Worm (Caenorhabditis elegans): ENCODE measurements around the gene C45G9.8.
A peak's percentile ranks its signal among the peaks of the same experiment; 100 is the strongest.

The C45G9.8 gene

DNA sequence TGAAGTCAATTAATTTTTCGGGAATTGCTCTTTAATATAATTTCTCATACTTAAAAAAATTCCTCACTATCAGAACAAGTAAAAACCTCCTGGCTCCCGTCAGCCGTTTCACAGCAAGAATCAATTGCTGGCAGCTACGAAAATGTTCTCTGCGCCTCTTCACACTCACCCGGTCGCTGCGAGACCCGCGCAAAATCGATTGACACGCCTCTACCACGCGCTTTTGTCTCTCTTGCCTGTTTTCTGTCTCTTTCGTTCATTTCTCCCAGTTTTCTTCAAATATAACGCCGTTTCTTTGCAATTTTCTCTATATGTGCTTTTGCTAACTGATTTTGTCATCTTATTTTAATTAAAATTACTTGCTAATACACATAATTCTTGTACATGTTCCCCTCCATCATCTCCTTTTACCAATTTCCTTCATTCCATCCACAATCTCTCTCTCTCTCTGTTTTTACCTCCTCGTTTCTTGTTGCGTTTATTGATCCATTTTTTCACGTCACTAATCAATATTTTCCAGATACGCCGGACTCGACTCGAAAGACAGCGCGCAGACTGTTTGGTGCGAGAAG is 29.0 kb downstream of the C45G9.8 start, which contains the start of gene pcf-11 (continued):
- no peak for TF ChIP-seq aha-1 (tag; optimal IDR thresholded peaks at IDR 0.05)
- no peak for TF ChIP-seq unc-130 (tag; optimal IDR thresholded peaks at IDR 0.05)
- TF ChIP-seq elt-3 (tag; optimal IDR thresholded peaks at IDR 0.05): peak in 2 of 6 experiments; percentile 5 to 8
- TF ChIP-seq unc-62 (GFP tag; optimal IDR thresholded peaks at IDR 0.05): no peak
- TF ChIP-seq efl-1 (optimal IDR thresholded peaks at IDR 0.05): peak; percentile 66 to 71
- peak; percentile 54 to 96 for TF ChIP-seq efl-1 (GFP tag; optimal IDR thresholded peaks at IDR 0.05 in 1 of 2)
- TF ChIP-seq unc-98 (GFP tag; IDR thresholded peaks at IDR 0.05): no peak
- TF ChIP-seq ceh-8 (GFP tag; optimal IDR thresholded peaks at IDR 0.05): no peak
- no peak for TF ChIP-seq tlp-1 (tag; optimal IDR thresholded peaks at IDR 0.05)
- peak; percentile 15 for TF ChIP-seq fos-1 (tag; optimal IDR thresholded peaks at IDR 0.05)
- TF ChIP-seq hlh-4 (tag; optimal IDR thresholded peaks at IDR 0.05): no peak
- peak; percentile 60 for TF ChIP-seq nhr-77 (tag; optimal IDR thresholded peaks at IDR 0.05)
- TF ChIP-seq nhr-11 (tag; optimal IDR thresholded peaks at IDR 0.05): no peak
- peak; percentile 51 for TF ChIP-seq swsn-7 (tag; optimal IDR thresholded peaks at IDR 0.05)
- TF ChIP-seq blmp-1 (tag; optimal IDR thresholded peaks at IDR 0.05): peak; percentile 13
- no peak for TF ChIP-seq C04F5.9 (tag; optimal IDR thresholded peaks at IDR 0.05)

DNA sequence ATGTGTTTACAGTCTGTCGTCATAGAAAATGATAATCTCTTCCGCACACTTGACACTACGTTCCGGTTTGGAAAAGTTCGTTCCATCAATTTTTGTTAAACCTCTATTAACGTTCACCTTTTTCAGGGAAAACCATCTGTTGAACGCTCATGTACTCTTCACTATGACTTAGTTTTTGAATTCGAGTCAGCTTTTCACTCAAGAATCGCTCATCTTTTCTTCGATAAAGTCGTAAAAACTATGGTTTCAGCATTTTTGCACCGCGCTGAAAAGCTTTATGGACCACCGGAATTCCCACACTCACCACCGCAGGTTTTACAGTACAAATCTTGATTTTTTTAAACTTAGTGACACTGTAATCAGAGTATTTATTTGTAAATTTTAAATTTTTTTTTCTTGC is 29.8 kb downstream of the C45G9.8 start:
- TF ChIP-seq snu-23 (GFP tag; optimal IDR thresholded peaks at IDR 0.05): no peak
- TF ChIP-seq xbp-1 (tag; optimal IDR thresholded peaks at IDR 0.05): no peak
- no peak for TF ChIP-seq tbx-2 (tag; optimal IDR thresholded peaks at IDR 0.05)
- TF ChIP-seq efl-1 (optimal IDR thresholded peaks at IDR 0.05): no peak
- TF ChIP-seq efl-1 (GFP tag; optimal IDR thresholded peaks at IDR 0.05 in 1 of 2): no peak
- peak; percentile 32 for TF ChIP-seq ztf-4 (tag; optimal IDR thresholded peaks at IDR 0.05)
- TF ChIP-seq nhr-85 (tag): peak; percentile 26

DNA sequence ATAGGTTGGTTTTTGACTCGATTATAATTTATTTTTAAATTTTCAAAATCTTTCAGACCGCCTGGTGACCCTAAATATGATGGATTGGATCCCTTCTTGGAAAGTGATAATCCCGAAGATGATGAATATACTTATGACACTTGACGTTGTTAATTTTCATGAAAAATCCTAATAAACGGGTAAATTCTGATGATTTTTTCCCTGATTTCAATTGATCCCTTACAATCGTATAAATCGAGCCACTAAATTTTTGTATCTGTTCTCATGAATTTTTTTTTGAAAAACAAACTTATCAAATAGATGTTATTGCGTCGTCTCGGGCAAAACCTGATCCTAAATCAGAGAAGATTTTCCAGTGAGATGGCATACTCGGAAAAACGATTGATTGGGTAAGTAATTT is 30.5 kb downstream of the C45G9.8 start, which contains the start of gene R144.13:
Gene R144.13, plus strand, starts transcription at position 301 of the 400 bp plus-strand sequence.
- TF ChIP-seq F16B12.6 (tag; optimal IDR thresholded peaks at IDR 0.05) (no peak), efl-1 (optimal IDR thresholded peaks at IDR 0.05) (no peak), efl-1 (GFP tag; optimal IDR thresholded peaks at IDR 0.05 in 1 of 2) (peak in 1 of 2 experiments; percentile 68)

DNA sequence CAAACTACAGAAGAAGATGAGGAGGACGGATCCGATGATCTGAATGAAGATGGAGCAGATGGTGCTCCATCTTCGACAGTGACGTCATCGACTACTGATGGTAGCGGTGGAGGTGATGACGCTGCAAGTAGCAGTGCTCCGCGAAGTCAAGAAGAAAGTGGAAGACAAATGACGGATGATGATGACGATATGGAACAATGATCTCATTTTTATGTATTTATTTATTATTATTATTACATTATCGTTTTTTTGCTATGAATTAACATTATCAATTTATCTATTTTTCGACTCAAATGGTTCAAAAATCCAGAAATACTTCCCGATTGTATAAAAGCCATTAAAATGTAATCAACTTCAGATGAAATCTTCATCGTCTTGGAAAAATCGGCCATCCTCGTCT is 31.8 kb downstream of the C45G9.8 start, which contains the start of gene R144.3:
Gene R144.3, plus strand, starts transcription at position 301 of the 400 bp plus-strand sequence.
- TF ChIP-seq lin-15B (tag; optimal IDR thresholded peaks at IDR 0.05) (no peak), mef-2 (tag; optimal IDR thresholded peaks at IDR 0.05) (no peak), rnt-1 (tag; optimal IDR thresholded peaks at IDR 0.05) (no peak), blmp-1 (tag; optimal IDR thresholded peaks at IDR 0.05) (no peak), ceh-8 (GFP tag; optimal IDR thresholded peaks at IDR 0.05) (no peak), unc-86 (tag; optimal IDR thresholded peaks at IDR 0.05) (no peak), unc-62 (GFP tag; optimal IDR thresholded peaks at IDR 0.05) (no peak), pax-3 (tag; optimal IDR thresholded peaks at IDR 0.05) (no peak), isw-1 (GFP tag; IDR thresholded peaks at IDR 0.05) (no peak), ztf-4 (tag; optimal IDR thresholded peaks at IDR 0.05) (no peak), lsy-2 (tag; optimal IDR thresholded peaks at IDR 0.05) (no peak), nhr-77 (tag; optimal IDR thresholded peaks at IDR 0.05) (no peak), zag-1 (tag; optimal IDR thresholded peaks at IDR 0.05) (no peak), jun-1 (tag; optimal IDR thresholded peaks at IDR 0.05) (no peak), nhr-90 (tag; optimal IDR thresholded peaks at IDR 0.05; ENCODE audit: poor library complexity) (no peak), C34B4.2 (tag; optimal IDR thresholded peaks at IDR 0.05) (no peak), ets-5 (GFP tag; IDR thresholded peaks at IDR 0.05) (no peak), tlp-1 (tag; optimal IDR thresholded peaks at IDR 0.05) (no peak), fkh-10 (GFP tag; optimal IDR thresholded peaks at IDR 0.05) (no peak), ceh-90 (tag; optimal IDR thresholded peaks at IDR 0.05) (no peak)

DNA sequence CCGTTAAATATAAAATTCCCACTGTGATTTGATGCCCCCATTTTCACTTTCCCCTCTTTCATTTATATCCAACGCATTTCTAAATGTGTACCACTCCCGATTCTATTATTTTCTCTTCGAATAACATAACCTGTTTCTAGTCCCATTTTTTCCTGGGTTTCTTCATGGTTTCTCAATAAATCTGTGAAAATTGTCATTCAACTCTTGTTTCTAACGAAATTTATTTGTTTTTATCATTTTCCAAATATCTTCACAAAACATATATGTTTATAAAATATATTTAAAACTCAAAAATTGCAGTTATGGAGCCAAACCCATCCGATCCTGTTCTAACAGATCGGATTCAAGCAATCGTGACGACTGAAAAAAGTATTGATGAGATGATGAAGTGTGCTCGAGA is 32.5 kb downstream of the C45G9.8 start, which contains the start of gene mdt-11:
Gene mdt-11, plus strand, starts transcription at position 301 of the 400 bp plus-strand sequence.
- TF ChIP-seq irx-1 (tag; optimal IDR thresholded peaks at IDR 0.05) (no peak), ceh-82 (tag; optimal IDR thresholded peaks at IDR 0.05) (no peak), lin-35 (GFP tag; optimal IDR thresholded peaks at IDR 0.05) (no peak), aha-1 (tag; optimal IDR thresholded peaks at IDR 0.05) (no peak), nhr-12 (tag; optimal IDR thresholded peaks at IDR 0.05) (no peak), ztf-4 (tag; optimal IDR thresholded peaks at IDR 0.05) (no peak), nhr-84 (tag; optimal IDR thresholded peaks at IDR 0.05) (no peak), unc-98 (GFP tag; IDR thresholded peaks at IDR 0.05) (no peak), C04F5.9 (tag; optimal IDR thresholded peaks at IDR 0.05) (no peak), pax-3 (tag; optimal IDR thresholded peaks at IDR 0.05) (no peak), ztf-11 (tag; optimal IDR thresholded peaks at IDR 0.05) (no peak), ceh-88 (GFP tag; IDR thresholded peaks at IDR 0.05) (no peak), lin-15B (tag; optimal IDR thresholded peaks at IDR 0.05) (no peak), hlh-4 (tag; optimal IDR thresholded peaks at IDR 0.05) (no peak), egl-13 (tag; optimal IDR thresholded peaks at IDR 0.05) (no peak), vab-15 (tag; optimal IDR thresholded peaks at IDR 0.05) (no peak)

Data from whole organism, L1 larva.